Fruit fly (Drosophila melanogaster): ENCODE data around the gene CG5262.

Gene CG5262

dm6 chr3L:20474789-20475208 lies 44.5 kb upstream of the CG5262 start (continued):
- TF ChIP-seq Hr4 (GFP tag; optimal IDR thresholded peaks at IDR 0.05) (peak; percentile 89), OdsH (GFP tag; optimal IDR thresholded peaks at IDR 0.05) (peak; percentile 86), lz (GFP tag; optimal IDR thresholded peaks at IDR 0.05) (peak; percentile 85), pdm3 (GFP tag; optimal IDR thresholded peaks at IDR 0.05) (peak; percentile 88), CG15336 (GFP tag; IDR thresholded peaks at IDR 0.05) (no peak), CG6792 (GFP tag; optimal IDR thresholded peaks at IDR 0.05) (peak; percentile 85), topi (GFP tag; optimal IDR thresholded peaks at IDR 0.05) (peak; percentile 82), CG6276 (GFP tag; optimal IDR thresholded peaks at IDR 0.05) (peak; percentile 83), CG6163 (GFP tag; IDR thresholded peaks at IDR 0.05) (no peak), fd85E (GFP tag; optimal IDR thresholded peaks at IDR 0.05) (peak; percentile 14), CG16779 (tag; optimal IDR thresholded peaks at IDR 0.05) (peak; percentile 74), Hr39 (GFP tag; optimal IDR thresholded peaks at IDR 0.05) (peak; percentile 86), CG6854 (GFP tag; optimal IDR thresholded peaks at IDR 0.05) (peak; percentile 67), Smox (GFP tag; optimal IDR thresholded peaks at IDR 0.05) (peak; percentile 87)

dm6 chr3L:20474197-20474788 lies 44.0 kb upstream of the CG5262 start, which contains the start of gene isoQC:
isoQC (plus strand) TSS chr3L:20474466.
- TF ChIP-seq fd59A (GFP tag; optimal IDR thresholded peaks at IDR 0.05) (no peak), vri (GFP tag; optimal IDR thresholded peaks at IDR 0.05) (peak; percentile 52)

- TF ChIP-seq CG1621 (tag; optimal IDR thresholded peaks at IDR 0.05), result peak; percentile 11
- peak; percentile 38 to 64 for TF ChIP-seq ss (GFP tag; optimal IDR thresholded peaks at IDR 0.05)
- TF ChIP-seq Gug (GFP tag; IDR thresholded peaks at IDR 0.05), result peak; percentile 71
- TF ChIP-seq eg (GFP tag; IDR thresholded peaks at IDR 0.05), result peak; percentile 90
- peak; percentile 73 for TF ChIP-seq acj6 (GFP tag; optimal IDR thresholded peaks at IDR 0.05)
- TF ChIP-seq CG6163 (GFP tag; IDR thresholded peaks at IDR 0.05), result peak; percentile 88
- TF ChIP-seq CG6808 (GFP tag; optimal IDR thresholded peaks at IDR 0.05), result peak; percentile 48
- TF ChIP-seq Sox14 (GFP tag; optimal IDR thresholded peaks at IDR 0.05), result peak; percentile 64
- peak; percentile 60 for TF ChIP-seq CG6792 (GFP tag; optimal IDR thresholded peaks at IDR 0.05)
- peak; percentile 68 for TF ChIP-seq CG4318 (GFP tag; optimal IDR thresholded peaks at IDR 0.05)
- TF ChIP-seq CG32006 (GFP tag; optimal IDR thresholded peaks at IDR 0.05), result peak; percentile 80
- TF ChIP-seq CG8632 (GFP tag; optimal IDR thresholded peaks at IDR 0.05), result peak; percentile 75
- TF ChIP-seq svp (GFP tag), result peak; percentile 85
- TF ChIP-seq CG8319 (GFP tag; optimal IDR thresholded peaks at IDR 0.05), result peak; percentile 28
- peak; percentile 53 for TF ChIP-seq CG11294 (GFP tag; IDR thresholded peaks at IDR 0.05)
- no peak for TF ChIP-seq CG9139 (GFP tag; optimal IDR thresholded peaks at IDR 0.05)
- peak; percentile 62 for TF ChIP-seq pdm3 (GFP tag; optimal IDR thresholded peaks at IDR 0.05)
- TF ChIP-seq fd85E (GFP tag; optimal IDR thresholded peaks at IDR 0.05), result peak; percentile 33
- peak; percentile 83 for TF ChIP-seq CG15336 (GFP tag; IDR thresholded peaks at IDR 0.05)
- no peak for TF ChIP-seq CG6854 (GFP tag; optimal IDR thresholded peaks at IDR 0.05)
- TF ChIP-seq CG6276 (GFP tag; optimal IDR thresholded peaks at IDR 0.05), result peak; percentile 56
- peak; percentile 71 for TF ChIP-seq CG10669 (GFP tag; optimal IDR thresholded peaks at IDR 0.05)
- TF ChIP-seq CG11762 (GFP tag; optimal IDR thresholded peaks at IDR 0.05; ENCODE audit: insufficient read depth), result peak; percentile 41
- peak; percentile 81 for TF ChIP-seq achi (GFP tag; optimal IDR thresholded peaks at IDR 0.05)
- peak; percentile 79 for TF ChIP-seq CG10631 (GFP tag; optimal IDR thresholded peaks at IDR 0.05)
- peak; percentile 74 for TF ChIP-seq CG3919 (GFP tag; optimal IDR thresholded peaks at IDR 0.05)
- TF ChIP-seq lz (GFP tag; optimal IDR thresholded peaks at IDR 0.05), result peak; percentile 45
- TF ChIP-seq topi (GFP tag; optimal IDR thresholded peaks at IDR 0.05), result peak; percentile 16
- TF ChIP-seq net (GFP tag; optimal IDR thresholded peaks at IDR 0.05), result peak; percentile 57
- TF ChIP-seq CG31627 (GFP tag; optimal IDR thresholded peaks at IDR 0.05), result peak; percentile 47
- TF ChIP-seq CG34406 (GFP tag; optimal IDR thresholded peaks at IDR 0.05), result peak; percentile 80
- peak; percentile 27 to 52 for TF ChIP-seq salr (GFP tag; optimal IDR thresholded peaks at IDR 0.05)
- peak; percentile 46 for TF ChIP-seq Blimp-1 (GFP tag; optimal IDR thresholded peaks at IDR 0.05)
- TF ChIP-seq CG16779 (tag; optimal IDR thresholded peaks at IDR 0.05), result peak; percentile 42
- TF ChIP-seq dac (GFP tag; optimal IDR thresholded peaks at IDR 0.05), result peak; percentile 16
- no peak for TF ChIP-seq Lpt (GFP tag; optimal IDR thresholded peaks at IDR 0.05)
- peak; percentile 58 for TF ChIP-seq CG11902 (GFP tag; optimal IDR thresholded peaks at IDR 0.05)
- peak; percentile 34 for TF ChIP-seq Ets21C (GFP tag; optimal IDR thresholded peaks at IDR 0.05)
Observed at dm6 chr3L:20473021-20473799, 42.9 kb upstream of the CG5262 start, which contains the start of the genes CG32428 and CG5969. CG32428 (minus strand) TSS chr3L:20473723. CG5969 (plus strand) TSS chr3L:20473783.

Measured in whole organism, prepupa.